Worm (Caenorhabditis elegans): ENCODE measurements around the gene Y50D4B.4.

DNA sequence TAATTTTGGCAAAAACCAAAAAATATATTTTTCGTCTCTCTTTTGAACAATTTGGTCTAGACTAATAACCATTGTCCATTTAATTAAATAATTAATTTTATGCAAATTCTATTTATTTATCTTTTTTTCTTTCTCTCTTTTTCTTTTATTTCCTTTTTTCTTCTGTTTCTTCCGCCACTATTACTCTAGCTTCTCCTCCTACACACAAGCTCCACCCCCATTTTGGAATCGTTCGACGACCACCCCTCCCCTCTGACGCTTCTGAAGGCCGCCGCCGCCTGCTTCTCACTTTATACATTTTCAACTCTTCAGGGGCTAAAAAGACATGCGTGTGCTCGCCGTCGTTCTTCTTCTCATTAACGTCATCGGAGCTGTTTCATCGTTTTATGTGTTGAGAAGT lies 17.5 kb upstream of the Y50D4B.4 start, which contains the start of gene K10C9.1:
- TF ChIP-seq ama-1 (optimal IDR thresholded peaks at IDR 0.05): no peak
- TF ChIP-seq sdc-2 (tag; optimal IDR thresholded peaks at IDR 0.05): no peak
- TF ChIP-seq lim-6 (tag; optimal IDR thresholded peaks at IDR 0.05): no peak
- no peak for TF ChIP-seq elt-4 (tag; optimal IDR thresholded peaks at IDR 0.05)
- TF ChIP-seq eyg-1 (tag; optimal IDR thresholded peaks at IDR 0.05): no peak
- TF ChIP-seq nhr-11 (tag; optimal IDR thresholded peaks at IDR 0.05): no peak
- TF ChIP-seq nfya-1 (tag; optimal IDR thresholded peaks at IDR 0.05): no peak
- no peak for TF ChIP-seq ceh-30 (tag; optimal IDR thresholded peaks at IDR 0.05)
- TF ChIP-seq ahr-1 (tag; optimal IDR thresholded peaks at IDR 0.05): no peak
- TF ChIP-seq pax-1 (tag; optimal IDR thresholded peaks at IDR 0.05): no peak

All from whole organism, late embryonic.